Worm (Caenorhabditis elegans) whole organism, midembryonic: ENCODE results near the gene myrf-2.

Source experiments
- T22C8.4 ChIP-seq: fragments of 200-800 bp; sonication (Bioruptor generic); IDR thresholded peaks from 2 replicates; pipeline ENCODE4 v1.3.6; 2022; ENCODE audit warnings: missing genetic modification characterization, missing compliant biosample characterization
- cog-1 ChIP-seq: sonication (generic microtip); optimal IDR thresholded peaks from 2 replicates; lab custom pipeline; 2016; ENCODE audit warnings: missing genetic modification characterization, missing compliant biosample characterization
- flt-1 ChIP-seq: fragments of 200-800 bp; sonication (Bioruptor generic); IDR thresholded peaks from 2 replicates; pipeline ENCODE4 v1.3.6; 2022; ENCODE audit warnings: missing genetic modification characterization, missing compliant biosample characterization
- klf-2 ChIP-seq: fragments of 200-800 bp; sonication (Bioruptor generic); conservative IDR thresholded peaks from 2 replicates; pipeline ENCODE4 v1.3.6; 2022; ENCODE audit warnings: missing genetic modification reagents, missing genetic modification characterization, missing compliant biosample characterization
- med-1 ChIP-seq: sonication (generic microtip); optimal IDR thresholded peaks from 2 replicates; lab custom pipeline; 2017; ENCODE audit warnings: missing genetic modification characterization, mild to moderate bottlenecking, missing compliant biosample characterization, antibody characterized with exemption, missing genetic modification reagents; ENCODE audit not compliant: insufficient read depth
- ref-1 ChIP-seq: fragments of 200-800 bp; sonication (Bioruptor generic); conservative IDR thresholded peaks from 2 replicates; pipeline ENCODE4 v1.3.6; 2022; ENCODE audit warnings: missing genetic modification reagents, missing genetic modification characterization, missing compliant biosample characterization
- tab-1 ChIP-seq: fragments of 200-800 bp; sonication (Bioruptor generic); IDR thresholded peaks from 2 replicates; pipeline ENCODE4 v1.3.6; 2022; ENCODE audit warnings: missing genetic modification characterization, missing compliant biosample characterization
- ztf-23 ChIP-seq: fragments of 200-800 bp; sonication (Bioruptor generic); IDR thresholded peaks from 2 replicates; pipeline ENCODE4 v1.3.6; 2022; ENCODE audit warnings: missing genetic modification reagents, missing genetic modification characterization, missing compliant biosample characterization
- ztf-29 ChIP-seq: fragments of 200-800 bp; sonication (Bioruptor generic); IDR thresholded peaks from 2 replicates; pipeline ENCODE4 v1.3.6; 2022; ENCODE audit warnings: missing genetic modification reagents, missing genetic modification characterization, missing compliant biosample characterization

The myrf-2 gene

DNA sequence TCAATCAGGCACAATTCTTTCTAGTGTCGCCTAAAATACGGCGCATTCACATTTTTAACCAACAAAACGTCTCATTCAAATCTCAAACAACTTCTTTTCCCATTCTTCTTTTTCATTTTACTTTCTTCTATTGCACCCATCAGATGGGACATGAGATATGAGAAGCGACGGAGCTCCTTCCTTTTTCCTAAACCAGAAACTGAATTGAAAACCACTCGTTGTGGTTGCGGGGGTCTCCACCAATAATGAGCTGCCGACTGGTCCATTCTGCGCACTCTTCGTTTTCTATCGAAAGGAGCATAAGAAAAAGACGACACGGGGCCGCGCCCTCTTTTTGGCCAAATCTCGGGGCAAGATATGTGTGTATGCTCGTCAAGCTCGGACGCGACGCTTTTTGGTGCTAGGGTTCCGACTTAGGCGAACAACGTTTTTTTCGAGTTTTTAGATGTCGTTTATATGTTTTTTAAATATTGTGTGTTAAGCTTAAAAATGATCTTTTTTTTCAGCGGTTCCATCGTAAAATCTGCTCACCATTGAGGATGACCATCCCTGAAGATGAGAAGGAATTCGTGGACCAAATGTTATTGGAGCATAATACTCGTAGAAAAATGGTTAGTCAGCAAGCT lies 39.7 kb downstream of the myrf-2 start, which contains the start of gene F09B9.5:
Gene F09B9.5, plus strand, starts transcription at position 501 of the 626 bp plus-strand sequence.
- TF ChIP-seq ref-1 (GFP tag; lab: Robert Waterston, UW) (no peak), T22C8.4 (GFP tag; lab: Robert Waterston, UW) (no peak), ztf-29 (GFP tag; lab: Robert Waterston, UW) (no peak), med-1 (no peak), ztf-23 (GFP tag; lab: Robert Waterston, UW) (no peak), klf-2 (GFP tag; lab: Robert Waterston, UW) (no peak)

- no peak for TF ChIP-seq med-1
- TF ChIP-seq flt-1 (GFP tag; lab: Robert Waterston, UW), result no peak
- TF ChIP-seq klf-2 (GFP tag; lab: Robert Waterston, UW), result no peak
- TF ChIP-seq cog-1 (tag; lab: Kevin White, UChicago), result no peak
- TF ChIP-seq tab-1 (GFP tag; lab: Robert Waterston, UW), result no peak
- TF ChIP-seq ref-1 (GFP tag; lab: Robert Waterston, UW), result no peak
- no peak for TF ChIP-seq ztf-23 (GFP tag; lab: Robert Waterston, UW)
- TF ChIP-seq ztf-29 (GFP tag; lab: Robert Waterston, UW), result no peak
- TF ChIP-seq T22C8.4 (GFP tag; lab: Robert Waterston, UW), result no peak
Measured at ce11 chrX:10150918-10151317, 43.3 kb downstream of the myrf-2 start.

ce11 chrX:10148235-10148872 lies 45.8 kb downstream of the myrf-2 start:
- TF ChIP-seq ref-1 (GFP tag; lab: Robert Waterston, UW), result no peak
- peak; percentile 53; the same call in 1 of the 2 replicates for TF ChIP-seq ztf-23 (GFP tag; lab: Robert Waterston, UW)
- TF ChIP-seq flt-1 (GFP tag; lab: Robert Waterston, UW), result peak; percentile 80

ce11 chrX:10147236-10147635 lies 46.9 kb downstream of the myrf-2 start:
- TF ChIP-seq cog-1 (tag; lab: Kevin White, UChicago), result no peak
- no peak for TF ChIP-seq tab-1 (GFP tag; lab: Robert Waterston, UW)
- no peak for TF ChIP-seq ztf-29 (GFP tag; lab: Robert Waterston, UW)
- no peak for TF ChIP-seq T22C8.4 (GFP tag; lab: Robert Waterston, UW)
- TF ChIP-seq flt-1 (GFP tag; lab: Robert Waterston, UW), result no peak
- no peak for TF ChIP-seq ref-1 (GFP tag; lab: Robert Waterston, UW)
- TF ChIP-seq med-1, result no peak
- no peak for TF ChIP-seq klf-2 (GFP tag; lab: Robert Waterston, UW)
- TF ChIP-seq ztf-23 (GFP tag; lab: Robert Waterston, UW), result no peak

DNA sequence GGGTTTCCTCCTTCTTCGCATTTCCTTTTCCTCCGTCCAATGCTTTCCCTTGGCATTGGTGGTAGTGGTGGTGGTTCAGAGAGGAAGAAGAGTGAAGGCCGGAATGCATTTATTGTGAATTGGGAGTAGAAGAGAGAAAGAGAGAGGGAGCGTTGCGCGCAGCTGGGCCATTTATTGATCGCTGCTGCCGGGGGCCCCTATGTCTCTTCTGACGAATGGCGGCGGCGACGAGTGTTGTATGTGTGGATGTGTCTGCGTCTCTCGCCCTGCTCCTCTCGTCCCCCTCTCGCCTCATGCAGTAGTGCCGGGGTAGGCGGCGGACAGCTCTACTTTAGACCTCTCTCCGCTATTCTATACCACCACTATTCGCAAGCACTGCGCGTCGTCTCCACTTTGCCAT lies 47.6 kb downstream of the myrf-2 start, which contains the start of gene unc-115:
Gene unc-115, plus strand, starts transcription at position 301 of the 400 bp plus-strand sequence.
- TF ChIP-seq flt-1 (GFP tag; lab: Robert Waterston, UW) (peak; percentile 88), cog-1 (tag; lab: Kevin White, UChicago) (peak; percentile 75), ztf-23 (GFP tag; lab: Robert Waterston, UW) (peak; percentile 63; the same call in 1 of the 2 replicates), tab-1 (GFP tag; lab: Robert Waterston, UW) (no peak), T22C8.4 (GFP tag; lab: Robert Waterston, UW) (peak; percentile 97), ref-1 (GFP tag; lab: Robert Waterston, UW) (no peak), klf-2 (GFP tag; lab: Robert Waterston, UW) (0 out of 2 replicates have a peak, but pooled peaks have one; percentile 39), ztf-29 (GFP tag; lab: Robert Waterston, UW) (0 out of 2 replicates have a peak, but pooled peaks have one; percentile 4), med-1 (no peak)

DNA sequence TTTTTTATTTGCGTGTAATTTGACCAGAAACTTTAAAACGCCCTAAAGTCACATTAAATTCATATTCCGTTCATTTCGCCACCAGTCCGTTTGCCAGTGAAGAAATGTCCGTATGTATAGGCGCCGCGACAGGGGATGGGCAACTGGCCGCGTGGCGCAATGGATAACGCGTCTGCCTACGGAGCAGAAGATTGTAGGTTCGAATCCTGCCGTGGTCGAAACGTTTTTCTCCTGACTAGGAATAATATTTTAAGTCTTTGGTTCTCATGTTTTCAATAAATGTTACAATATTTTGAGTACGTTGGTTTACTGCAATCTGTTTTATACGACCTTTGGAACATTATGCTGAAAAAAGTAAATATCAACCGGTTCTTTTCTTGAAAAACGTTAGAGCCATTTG lies 49.2 kb downstream of the myrf-2 start:
- TF ChIP-seq ztf-29 (GFP tag; lab: Robert Waterston, UW), result peak; percentile 51; the same call in 1 of the 2 replicates
- no peak for TF ChIP-seq med-1
- no peak for TF ChIP-seq cog-1 (tag; lab: Kevin White, UChicago)
- TF ChIP-seq klf-2 (GFP tag; lab: Robert Waterston, UW), result peak; percentile 76
- peak; percentile 13; the same call in 1 of the 2 replicates for TF ChIP-seq T22C8.4 (GFP tag; lab: Robert Waterston, UW)
- peak; percentile 78 for TF ChIP-seq ztf-23 (GFP tag; lab: Robert Waterston, UW)
- TF ChIP-seq flt-1 (GFP tag; lab: Robert Waterston, UW), result peak; percentile 60; the same call in 1 of the 2 replicates

DNA sequence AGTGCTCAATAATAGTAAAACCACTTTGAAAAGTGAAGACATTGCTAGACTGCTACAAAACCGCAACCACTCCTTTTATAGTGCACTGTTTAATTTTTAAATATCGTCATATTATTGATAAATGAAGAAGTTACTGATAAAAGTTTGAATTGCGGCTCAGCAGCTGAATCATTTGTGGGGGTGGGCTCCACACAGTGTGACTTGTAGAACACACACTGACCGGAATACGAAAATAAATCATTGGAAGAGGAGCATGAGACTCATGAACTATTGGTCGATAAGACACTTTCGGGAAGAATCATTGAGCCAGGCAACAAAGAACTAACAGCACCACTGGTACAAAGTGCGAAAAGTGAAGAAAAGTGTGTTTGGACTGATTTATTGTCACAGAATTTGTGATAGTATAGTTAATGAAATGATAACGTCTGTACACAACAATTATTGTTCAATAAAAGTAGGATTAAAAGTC lies 52.2 kb downstream of the myrf-2 start, which contains the start of gene oac-14:
Gene oac-14, minus strand, starts transcription at position 51 of the 469 bp plus-strand sequence.
- TF ChIP-seq klf-2 (GFP tag; lab: Robert Waterston, UW) (no peak), ztf-23 (GFP tag; lab: Robert Waterston, UW) (no peak)

DNA sequence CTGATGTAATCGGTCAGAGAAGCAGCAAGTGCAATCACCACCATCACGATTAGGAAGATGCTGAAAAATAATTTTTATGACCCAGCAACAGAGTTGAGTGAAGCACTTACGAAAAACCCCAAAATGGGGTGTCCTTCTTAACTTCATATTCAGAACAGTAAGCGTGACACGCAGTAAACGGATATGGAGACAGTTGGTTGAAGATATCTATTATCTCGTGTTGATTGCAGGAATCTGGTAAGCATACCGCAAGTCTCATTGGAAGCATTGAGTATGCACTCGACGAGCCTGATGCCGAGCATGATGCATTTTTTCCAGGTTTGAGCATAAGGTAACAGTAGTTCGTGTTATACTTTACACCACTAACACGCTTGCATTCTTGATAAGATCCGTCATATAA lies 52.9 kb downstream of the myrf-2 start:
- TF ChIP-seq ref-1 (GFP tag; lab: Robert Waterston, UW) (no peak), klf-2 (GFP tag; lab: Robert Waterston, UW) (no peak), flt-1 (GFP tag; lab: Robert Waterston, UW) (no peak), T22C8.4 (GFP tag; lab: Robert Waterston, UW) (no peak), tab-1 (GFP tag; lab: Robert Waterston, UW) (no peak), med-1 (no peak), ztf-29 (GFP tag; lab: Robert Waterston, UW) (no peak), ztf-23 (GFP tag; lab: Robert Waterston, UW) (no peak), cog-1 (tag; lab: Kevin White, UChicago) (no peak)

DNA sequence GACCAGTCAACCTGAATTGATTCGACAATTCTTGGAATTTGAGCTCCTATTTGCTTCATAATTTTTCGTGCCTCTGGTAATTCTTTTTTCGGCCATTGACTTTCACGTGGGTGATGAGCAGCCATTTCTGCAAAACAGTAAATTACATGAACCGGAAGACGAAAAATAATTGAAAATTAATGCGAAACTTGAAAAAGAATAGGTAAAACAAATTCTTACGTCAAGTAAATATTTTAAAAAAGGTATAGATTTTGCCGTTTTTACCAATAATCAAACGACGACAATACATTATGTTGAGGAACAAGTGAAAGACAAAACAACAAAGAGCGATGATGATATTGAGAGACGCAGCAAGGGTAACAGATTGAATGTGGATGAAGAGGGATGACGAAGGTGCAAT lies 55.7 kb downstream of the myrf-2 start, which contains the start of gene moc-1:
Gene moc-1, minus strand, starts transcription at position 127 of the 400 bp plus-strand sequence.
- no peak for TF ChIP-seq flt-1 (GFP tag; lab: Robert Waterston, UW)
- TF ChIP-seq klf-2 (GFP tag; lab: Robert Waterston, UW), result no peak
- no peak for TF ChIP-seq ztf-23 (GFP tag; lab: Robert Waterston, UW)
- no peak for TF ChIP-seq tab-1 (GFP tag; lab: Robert Waterston, UW)
- no peak for TF ChIP-seq T22C8.4 (GFP tag; lab: Robert Waterston, UW)
- no peak for TF ChIP-seq med-1
- TF ChIP-seq ztf-29 (GFP tag; lab: Robert Waterston, UW), result no peak
